Worm (Caenorhabditis elegans): ENCODE measurements around the gene acds-10.

Gene acds-10

DNA sequence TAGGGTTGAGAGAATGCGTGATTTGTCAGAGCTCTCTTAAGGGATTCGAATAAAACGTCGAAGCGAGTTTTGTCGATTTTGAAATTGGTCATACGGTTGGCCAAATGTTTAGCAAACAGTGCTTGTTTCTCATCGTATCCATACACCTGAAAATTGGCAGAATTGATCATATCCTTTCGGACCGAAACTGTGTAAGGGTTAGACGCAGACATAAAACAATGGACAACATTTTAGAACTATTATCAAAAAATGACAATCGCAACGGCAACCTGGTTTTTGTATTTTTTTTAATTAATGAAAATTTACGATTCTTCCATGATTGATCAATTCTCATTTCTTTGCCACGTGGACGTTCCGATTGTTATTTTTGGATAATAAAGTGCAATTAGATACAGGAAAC is 26.5 kb downstream of the acds-10 start:
- TF ChIP-seq hmbx-1 (tag; optimal IDR thresholded peaks at IDR 0.05) (no peak), tbx-37 (GFP tag; conservative IDR thresholded peaks at IDR 0.05) (no peak), hmg-4 (GFP tag; optimal IDR thresholded peaks at IDR 0.05) (no peak), flt-1 (GFP tag; IDR thresholded peaks at IDR 0.05) (no peak), ets-7 (tag; optimal IDR thresholded peaks at IDR 0.05) (no peak), ama-1 (optimal IDR thresholded peaks at IDR 0.05) (no peak), scrt-1 (GFP tag; IDR thresholded peaks at IDR 0.05) (no peak), sea-1 (GFP tag; conservative IDR thresholded peaks at IDR 0.05) (no peak), F13C5.2 (tag; optimal IDR thresholded peaks at IDR 0.05) (no peak), tra-4 (tag; optimal IDR thresholded peaks at IDR 0.05) (no peak), tbx-11 (GFP tag; IDR thresholded peaks at IDR 0.05) (no peak), ceh-13 (GFP tag; optimal IDR thresholded peaks at IDR 0.05) (no peak), B0310.2 (tag; optimal IDR thresholded peaks at IDR 0.05) (no peak), aly-1 (tag; optimal IDR thresholded peaks at IDR 0.05) (no peak), pes-1 (GFP tag; IDR thresholded peaks at IDR 0.05) (no peak), hnd-1 (tag; optimal IDR thresholded peaks at IDR 0.05) (no peak), ceh-36 (tag; optimal IDR thresholded peaks at IDR 0.05) (no peak)

DNA sequence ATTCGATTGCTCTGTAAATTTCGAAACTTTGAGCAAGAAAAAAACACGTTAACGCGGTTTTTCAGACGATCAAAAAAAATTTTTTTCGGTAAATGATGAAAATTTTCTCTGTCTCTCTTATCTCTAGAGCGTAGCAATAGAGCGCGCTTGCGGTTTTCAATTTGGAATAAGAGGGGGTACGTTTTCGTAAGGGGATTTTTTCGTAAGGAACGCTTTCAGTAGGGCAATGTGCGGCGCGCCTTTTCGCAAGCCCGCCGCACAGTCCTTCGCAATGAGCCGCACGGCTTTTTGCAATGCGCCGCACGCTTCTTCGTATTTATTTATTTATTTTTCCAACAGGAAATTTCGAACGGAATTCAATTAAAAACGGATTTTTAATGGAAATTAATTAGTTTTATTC is 29.3 kb downstream of the acds-10 start, which contains the start of gene F44E7.4:
TSS of gene F44E7.4 (minus strand) at position 13 of the 400 bp plus-strand sequence.
- TF ChIP-seq tbx-11 (GFP tag; IDR thresholded peaks at IDR 0.05) (peak; percentile 82), pes-1 (GFP tag; IDR thresholded peaks at IDR 0.05) (peak; percentile 87), flt-1 (GFP tag; IDR thresholded peaks at IDR 0.05) (peak; percentile 77), sea-1 (GFP tag; conservative IDR thresholded peaks at IDR 0.05) (peak; percentile 84), tbx-37 (GFP tag; conservative IDR thresholded peaks at IDR 0.05) (peak; percentile 73), scrt-1 (GFP tag; IDR thresholded peaks at IDR 0.05) (peak; percentile 82)

ce11 chrV:5778216-5778615 is 30.6 kb downstream of the acds-10 start:
- TF ChIP-seq sea-1 (GFP tag; conservative IDR thresholded peaks at IDR 0.05) (peak; percentile 61; the same call in 1 of the 2 replicates), pes-1 (GFP tag; IDR thresholded peaks at IDR 0.05) (peak; percentile 73)

DNA sequence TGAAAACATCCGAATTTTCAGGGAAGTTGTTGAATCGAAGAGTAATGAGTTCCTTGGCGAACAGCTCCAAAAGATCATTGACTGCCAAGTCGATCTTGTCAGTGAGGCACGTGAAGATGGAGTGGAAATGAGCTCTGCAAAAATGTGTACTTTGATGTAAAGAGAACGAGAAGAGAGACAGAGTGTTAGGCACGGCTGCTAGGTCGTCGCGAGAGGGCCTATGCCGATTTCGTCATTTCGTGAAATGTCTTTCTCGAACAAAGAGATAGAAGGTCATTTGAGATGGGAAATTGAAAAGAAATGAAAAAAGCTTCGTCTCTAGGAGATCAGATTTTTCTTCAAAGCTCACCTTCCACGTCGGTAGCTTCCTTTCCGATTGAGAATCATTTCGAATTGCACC is 32.4 kb downstream of the acds-10 start:
- TF ChIP-seq hnd-1 (tag; optimal IDR thresholded peaks at IDR 0.05) (no peak), pes-1 (GFP tag; IDR thresholded peaks at IDR 0.05) (no peak), tra-4 (tag; optimal IDR thresholded peaks at IDR 0.05) (no peak), ceh-13 (GFP tag; optimal IDR thresholded peaks at IDR 0.05) (no peak), tbx-11 (GFP tag; IDR thresholded peaks at IDR 0.05) (no peak), aly-1 (tag; optimal IDR thresholded peaks at IDR 0.05) (no peak), hmg-4 (GFP tag; optimal IDR thresholded peaks at IDR 0.05) (no peak), tbx-37 (GFP tag; conservative IDR thresholded peaks at IDR 0.05) (no peak), F13C5.2 (tag; optimal IDR thresholded peaks at IDR 0.05) (no peak), B0310.2 (tag; optimal IDR thresholded peaks at IDR 0.05) (no peak), hmbx-1 (tag; optimal IDR thresholded peaks at IDR 0.05) (no peak), scrt-1 (GFP tag; IDR thresholded peaks at IDR 0.05) (no peak), ama-1 (optimal IDR thresholded peaks at IDR 0.05) (no peak), flt-1 (GFP tag; IDR thresholded peaks at IDR 0.05) (no peak), ceh-36 (tag; optimal IDR thresholded peaks at IDR 0.05) (no peak), sea-1 (GFP tag; conservative IDR thresholded peaks at IDR 0.05) (no peak), ets-7 (tag; optimal IDR thresholded peaks at IDR 0.05) (no peak)

DNA sequence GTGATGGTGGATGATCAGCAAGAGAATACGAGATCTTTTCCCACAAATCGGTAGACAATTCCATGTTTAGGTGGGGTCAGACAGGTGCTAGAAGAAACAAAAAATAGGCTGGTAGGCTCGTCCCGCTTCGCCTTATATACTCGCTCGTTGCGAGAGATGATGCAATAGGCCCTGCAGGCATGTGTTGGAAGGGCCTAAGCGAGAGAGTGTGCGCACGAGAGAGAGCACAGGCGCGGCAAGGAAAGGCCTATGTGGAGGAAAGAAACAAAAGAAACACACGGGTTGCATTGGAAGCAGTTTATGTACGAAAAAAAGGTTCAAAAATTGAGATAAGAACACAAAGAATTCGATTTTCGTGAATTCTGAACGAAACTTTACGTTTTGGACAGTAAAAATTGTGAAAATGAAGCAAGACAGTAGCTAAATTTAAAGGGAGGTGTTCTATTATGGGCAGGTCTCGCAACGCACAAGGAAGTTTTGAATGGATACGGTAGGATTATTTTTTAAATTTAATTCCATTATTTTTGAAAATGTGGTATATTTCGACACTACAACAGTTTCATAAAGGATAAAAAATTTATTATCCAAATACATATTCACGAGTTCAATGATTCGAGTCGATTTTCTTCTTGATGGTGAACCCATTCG is 33.2 kb downstream of the acds-10 start, which contains the start of gene F44E7.5:
TSS of gene F44E7.5 (minus strand) at position 210 of the 648 bp plus-strand sequence.
- TF ChIP-seq hmg-4 (GFP tag; optimal IDR thresholded peaks at IDR 0.05) (no peak), sea-1 (GFP tag; conservative IDR thresholded peaks at IDR 0.05) (no peak), tbx-11 (GFP tag; IDR thresholded peaks at IDR 0.05) (no peak), tra-4 (tag; optimal IDR thresholded peaks at IDR 0.05) (no peak), pes-1 (GFP tag; IDR thresholded peaks at IDR 0.05) (no peak), aly-1 (tag; optimal IDR thresholded peaks at IDR 0.05) (no peak), B0310.2 (tag; optimal IDR thresholded peaks at IDR 0.05) (no peak), scrt-1 (GFP tag; IDR thresholded peaks at IDR 0.05) (no peak), flt-1 (GFP tag; IDR thresholded peaks at IDR 0.05) (no peak), ceh-13 (GFP tag; optimal IDR thresholded peaks at IDR 0.05) (no peak), ets-7 (tag; optimal IDR thresholded peaks at IDR 0.05) (no peak), ama-1 (optimal IDR thresholded peaks at IDR 0.05) (no peak), ceh-36 (tag; optimal IDR thresholded peaks at IDR 0.05) (no peak), F13C5.2 (tag; optimal IDR thresholded peaks at IDR 0.05) (no peak), hmbx-1 (tag; optimal IDR thresholded peaks at IDR 0.05) (no peak), hnd-1 (tag; optimal IDR thresholded peaks at IDR 0.05) (no peak), tbx-37 (GFP tag; conservative IDR thresholded peaks at IDR 0.05) (no peak)

ce11 chrV:5782687-5783086 is 35.1 kb downstream of the acds-10 start, which contains the start of gene fbxa-183:
Gene fbxa-183, minus strand, starts transcription at chrV:5782787.
- no peak for TF ChIP-seq B0310.2 (tag; optimal IDR thresholded peaks at IDR 0.05)
- no peak for TF ChIP-seq tbx-37 (GFP tag; conservative IDR thresholded peaks at IDR 0.05)
- no peak for TF ChIP-seq flt-1 (GFP tag; IDR thresholded peaks at IDR 0.05)
- no peak for TF ChIP-seq hmbx-1 (tag; optimal IDR thresholded peaks at IDR 0.05)
- no peak for TF ChIP-seq ama-1 (optimal IDR thresholded peaks at IDR 0.05)
- TF ChIP-seq ets-7 (tag; optimal IDR thresholded peaks at IDR 0.05) = no peak

DNA sequence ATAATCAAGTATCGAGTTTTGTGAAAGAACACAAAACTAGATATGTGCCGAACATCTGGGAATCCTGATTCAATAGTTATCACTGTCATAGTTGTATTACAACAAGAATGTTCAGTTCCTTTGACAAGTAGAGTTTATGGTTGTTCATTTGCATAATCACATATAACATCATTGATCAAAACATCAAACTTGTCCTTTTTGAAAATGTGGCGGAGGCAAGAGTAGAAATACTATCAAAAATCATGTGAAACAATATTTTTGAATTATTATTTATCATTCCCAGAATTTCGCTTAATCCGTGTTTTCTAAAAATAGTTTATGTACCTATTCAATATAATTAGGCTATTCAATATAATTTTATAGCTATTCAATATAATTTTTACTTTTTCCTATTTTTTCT is 37.8 kb downstream of the acds-10 start, which contains the start of gene F44E7.7:
TSS of gene F44E7.7 (minus strand) at position 101 of the 400 bp plus-strand sequence.
- TF ChIP-seq F13C5.2 (tag; optimal IDR thresholded peaks at IDR 0.05) (no peak), hnd-1 (tag; optimal IDR thresholded peaks at IDR 0.05) (no peak), ets-7 (tag; optimal IDR thresholded peaks at IDR 0.05) (no peak), hmbx-1 (tag; optimal IDR thresholded peaks at IDR 0.05) (no peak), tbx-11 (GFP tag; IDR thresholded peaks at IDR 0.05) (no peak), flt-1 (GFP tag; IDR thresholded peaks at IDR 0.05) (no peak), tra-4 (tag; optimal IDR thresholded peaks at IDR 0.05) (no peak), hmg-4 (GFP tag; optimal IDR thresholded peaks at IDR 0.05) (no peak), B0310.2 (tag; optimal IDR thresholded peaks at IDR 0.05) (no peak), sea-1 (GFP tag; conservative IDR thresholded peaks at IDR 0.05) (no peak)

All from whole organism, early embryonic.